Worm (Caenorhabditis elegans): ENCODE results near the gene F19H6.4.

ce11 chrX:12341338-12341737 lies 24.1 kb upstream of the F19H6.4 start, which contains the start of gene zig-2:
- TF ChIP-seq nhr-77 (tag; optimal IDR thresholded peaks at IDR 0.05) (no peak), egl-43 (GFP tag; IDR thresholded peaks at IDR 0.05) (no peak), fkh-10 (GFP tag; optimal IDR thresholded peaks at IDR 0.05) (no peak), mep-1 (tag; optimal IDR thresholded peaks at IDR 0.05) (no peak), unc-39 (tag; optimal IDR thresholded peaks at IDR 0.05) (no peak), ztf-11 (tag; optimal IDR thresholded peaks at IDR 0.05) (no peak), Y48G9A.11 (GFP tag; IDR thresholded peaks at IDR 0.05) (no peak), R02D3.7 (tag; optimal IDR thresholded peaks at IDR 0.05) (no peak), ctbp-1 (GFP tag; IDR thresholded peaks at IDR 0.05) (no peak), nhr-25 (tag; optimal IDR thresholded peaks at IDR 0.05; ENCODE audit: borderline replicate concordance, insufficient read depth) (no peak)
